Fruit fly (Drosophila melanogaster) S2 (cell line): ENCODE data around the gene grp.

Experiments
- CG8478 ChIP-seq: fragments of >200 bp; optimal IDR thresholded peaks from 2 replicates; lab custom pipeline; 2018
- CTCF ChIP-seq, 2 experiments: fragments of >200 bp; optimal IDR thresholded peaks; 2 replicates each; lab custom pipeline; 2018

- TF ChIP-seq CTCF (optimal IDR thresholded peaks at IDR 0.05; lab: Kevin White, UChicago) (no peak), CG8478 (lab: Kevin White, UChicago) (no peak)
Observed at dm6 chr2L:16722596-16722995, 42.7 kb downstream of the grp start.
